Worm (Caenorhabditis elegans): ENCODE measurements around the gene lfi-1.

The lfi-1 gene

DNA sequence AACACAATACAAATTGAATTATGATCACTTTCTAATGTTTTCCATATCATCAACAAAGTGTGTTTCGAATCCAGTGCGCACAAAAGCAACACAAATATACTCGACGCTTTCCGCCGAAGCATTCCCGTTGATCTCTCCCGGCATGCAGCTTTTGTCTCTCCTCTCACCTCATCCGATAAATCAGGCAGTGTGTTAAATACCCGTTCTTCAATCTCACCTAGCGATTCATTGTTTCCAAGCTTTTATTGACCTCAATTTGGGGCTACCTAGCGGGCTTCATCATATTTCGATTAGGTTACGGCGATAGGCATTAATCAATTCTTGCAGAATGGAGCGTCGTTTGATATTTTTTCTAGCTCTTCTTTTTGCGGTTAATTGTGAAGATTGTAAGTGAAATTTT is 47.7 kb downstream of the lfi-1 start, which contains the start of gene ZC449.1:
TSS of gene ZC449.1 (plus strand) at position 121 of the 400 bp plus-strand sequence.
- TF ChIP-seq unc-62 (GFP tag; optimal IDR thresholded peaks at IDR 0.05 in 1 of 2) (peak in 1 of 2 experiments; percentile 17), unc-62 (tag; optimal IDR thresholded peaks at IDR 0.05) (no peak), tra-1 (GFP tag; IDR thresholded peaks at IDR 0.05) (no peak)

DNA sequence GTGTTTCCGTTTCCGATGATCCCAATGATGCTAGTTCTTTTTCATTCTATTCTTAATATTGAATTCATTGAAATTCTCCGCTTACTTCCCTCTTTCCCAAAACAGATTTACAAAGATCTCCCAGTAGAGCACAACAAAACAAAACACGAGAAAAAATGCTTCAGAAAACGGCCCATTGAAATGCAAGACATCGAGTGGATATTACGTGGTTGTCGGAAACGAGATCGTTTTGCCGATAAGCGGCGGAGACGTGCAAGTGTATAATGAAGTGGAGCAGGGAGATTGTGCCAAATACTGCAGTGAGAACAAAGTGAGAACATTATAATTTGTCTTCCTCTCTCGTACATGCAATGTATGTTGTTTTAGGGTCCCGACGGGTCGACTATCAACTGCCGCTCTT is 49.8 kb downstream of the lfi-1 start:
- TF ChIP-seq F26F4.8 (GFP tag; conservative IDR thresholded peaks at IDR 0.05), result no peak
- TF ChIP-seq unc-62 (GFP tag; optimal IDR thresholded peaks at IDR 0.05 in 1 of 2), result no peak
- no peak for TF ChIP-seq unc-62 (tag; optimal IDR thresholded peaks at IDR 0.05)
- TF ChIP-seq egl-43 (GFP tag; IDR thresholded peaks at IDR 0.05), result no peak
- no peak for TF ChIP-seq hlh-11 (tag; optimal IDR thresholded peaks at IDR 0.05)
- TF ChIP-seq ZK546.5 (tag; optimal IDR thresholded peaks at IDR 0.05), result no peak

DNA sequence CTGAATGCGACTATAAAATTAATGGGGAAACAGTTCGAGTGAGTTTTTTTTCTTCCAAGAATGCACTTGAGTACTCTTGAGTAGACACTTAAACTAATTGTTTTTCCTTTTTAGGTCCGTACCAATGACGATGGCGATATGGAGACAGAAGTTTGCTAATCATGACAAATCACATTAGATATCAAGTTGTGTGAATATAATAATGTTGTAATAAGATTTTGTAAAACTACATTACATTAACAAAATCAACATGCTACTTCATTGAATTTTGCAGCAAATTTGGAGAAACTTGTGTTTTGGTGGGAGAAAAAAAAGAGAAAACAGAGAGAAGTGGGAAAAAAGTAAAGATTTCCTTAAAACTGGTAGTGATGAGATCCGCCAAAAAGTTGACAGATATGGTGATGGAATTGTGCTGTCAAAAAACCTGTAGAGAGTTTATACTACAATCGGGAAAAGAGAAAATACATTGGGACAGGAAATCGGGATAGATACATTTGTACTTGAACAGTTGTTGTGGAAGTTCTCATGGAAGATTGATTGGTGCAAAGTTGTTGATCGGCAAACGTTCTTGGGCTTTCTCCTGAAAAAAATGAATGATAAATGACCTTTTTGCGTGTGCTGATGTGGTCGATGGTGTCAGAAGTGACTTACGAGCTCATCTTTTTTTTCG is 51.4 kb downstream of the lfi-1 start:
- no peak for TF ChIP-seq jun-1 (tag; optimal IDR thresholded peaks at IDR 0.05)
- no peak for TF ChIP-seq dpl-1 (GFP tag; optimal IDR thresholded peaks at IDR 0.05)
- no peak for TF ChIP-seq ama-1 (optimal IDR thresholded peaks at IDR 0.05)
- TF ChIP-seq ceh-20 (GFP tag; IDR thresholded peaks at IDR 0.05), result peak; percentile 41; the same call in 1 of the 2 replicates
- TF ChIP-seq daf-16 (GFP tag; optimal IDR thresholded peaks at IDR 0.05), result peak in 1 of 2 experiments; percentile 1
- TF ChIP-seq daf-16 (tag; optimal IDR thresholded peaks at IDR 0.05), result no peak
- TF ChIP-seq lin-39 (tag; optimal IDR thresholded peaks at IDR 0.05), result no peak
- no peak for TF ChIP-seq nhr-10 (tag; optimal IDR thresholded peaks at IDR 0.05)
- TF ChIP-seq T26A8.4 (GFP tag; IDR thresholded peaks at IDR 0.05), result no peak
- TF ChIP-seq tra-1 (GFP tag; IDR thresholded peaks at IDR 0.05), result no peak
- TF ChIP-seq nhr-11 (tag; optimal IDR thresholded peaks at IDR 0.05), result no peak
- no peak for TF ChIP-seq nhr-41 (GFP tag; IDR thresholded peaks at IDR 0.05)
- TF ChIP-seq F37D6.2 (tag; optimal IDR thresholded peaks at IDR 0.05), result no peak
- TF ChIP-seq ceh-28 (tag; optimal IDR thresholded peaks at IDR 0.05), result no peak
- TF ChIP-seq mes-2 (tag; optimal IDR thresholded peaks at IDR 0.05; ENCODE audit: poor library complexity, severe bottlenecking), result no peak
- no peak for TF ChIP-seq nhr-42 (GFP tag; IDR thresholded peaks at IDR 0.05)
- no peak for TF ChIP-seq zag-1 (tag; optimal IDR thresholded peaks at IDR 0.05)
- no peak for TF ChIP-seq F26F4.8 (GFP tag; conservative IDR thresholded peaks at IDR 0.05)
- no peak for TF ChIP-seq ztf-7 (tag; optimal IDR thresholded peaks at IDR 0.05)
- TF ChIP-seq F44E2.7 (GFP tag; IDR thresholded peaks at IDR 0.05), result no peak
- TF ChIP-seq unc-62 (GFP tag; optimal IDR thresholded peaks at IDR 0.05 in 1 of 2), result peak in 1 of 2 experiments; percentile 97
- no peak for TF ChIP-seq unc-62 (tag; optimal IDR thresholded peaks at IDR 0.05)
- TF ChIP-seq spr-3 (GFP tag; optimal IDR thresholded peaks at IDR 0.05), result no peak
- no peak for TF ChIP-seq zfp-3 (GFP tag; conservative IDR thresholded peaks at IDR 0.05)
- TF ChIP-seq hlh-11 (tag; optimal IDR thresholded peaks at IDR 0.05), result peak; percentile 2
- no peak for TF ChIP-seq lin-29 (GFP tag; IDR thresholded peaks at IDR 0.05)
- TF ChIP-seq ces-1 (GFP tag; optimal IDR thresholded peaks at IDR 0.05), result peak; percentile 78
- TF ChIP-seq aha-1 (tag), result no peak
- TF ChIP-seq unc-39 (tag; optimal IDR thresholded peaks at IDR 0.05), result no peak
- no peak for TF ChIP-seq madf-9 (GFP tag; conservative IDR thresholded peaks at IDR 0.05)
- no peak for TF ChIP-seq nhr-25 (tag; optimal IDR thresholded peaks at IDR 0.05; ENCODE audit: borderline replicate concordance, insufficient read depth)

DNA sequence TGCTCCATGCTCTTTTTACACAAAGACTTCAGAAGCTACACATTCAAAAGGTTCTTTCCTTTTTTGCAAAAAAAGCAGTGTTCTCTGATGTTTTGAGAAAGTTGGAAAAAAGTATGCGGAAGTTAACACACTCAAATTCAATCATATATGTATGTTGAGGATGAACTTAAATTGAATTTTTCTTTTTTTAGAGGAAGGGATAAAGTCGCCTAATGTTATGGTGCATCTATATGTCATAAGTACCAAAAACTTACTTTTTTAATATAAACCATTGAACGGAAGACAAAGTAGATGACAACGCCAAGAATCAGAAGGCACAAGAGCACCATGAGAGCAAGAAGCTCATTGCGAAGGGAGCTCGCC is 51.9 kb downstream of the lfi-1 start:
- TF ChIP-seq nhr-237 (tag; optimal IDR thresholded peaks at IDR 0.05), result no peak
- no peak for TF ChIP-seq nhr-28 (tag; optimal IDR thresholded peaks at IDR 0.05)
- TF ChIP-seq fkh-10 (GFP tag; optimal IDR thresholded peaks at IDR 0.05), result no peak
- TF ChIP-seq daf-19 (GFP tag; conservative IDR thresholded peaks at IDR 0.05), result no peak
- no peak for TF ChIP-seq zip-11 (GFP tag; IDR thresholded peaks at IDR 0.05)
- no peak for TF ChIP-seq T20F7.1 (GFP tag; optimal IDR thresholded peaks at IDR 0.05)
- TF ChIP-seq unc-130 (GFP tag; optimal IDR thresholded peaks at IDR 0.05), result no peak
- TF ChIP-seq ceh-20 (GFP tag; IDR thresholded peaks at IDR 0.05), result 0 out of 2 replicates have a peak, but pooled peaks have one; percentile 3
- TF ChIP-seq nhr-42 (GFP tag; IDR thresholded peaks at IDR 0.05), result no peak
- no peak for TF ChIP-seq snpc-1.2 (GFP tag; IDR thresholded peaks at IDR 0.05)
- TF ChIP-seq aha-1 (tag), result no peak
- peak; percentile 66 for TF ChIP-seq ces-1 (GFP tag; optimal IDR thresholded peaks at IDR 0.05)
- no peak for TF ChIP-seq ctbp-1 (GFP tag; IDR thresholded peaks at IDR 0.05)
- TF ChIP-seq sdz-12 (GFP tag; optimal IDR thresholded peaks at IDR 0.05), result no peak

All from whole organism, L4 larva.